Fruit fly (Drosophila melanogaster) whole organism, embryonic: ENCODE data around the gene CG5346.

Experiments
- Ada2b ChIP-seq: fragments of 200-800 bp; sonication (Bioruptor generic); IDR thresholded peaks from 2 replicates; pipeline ENCODE4 v1.3.6; 2022; ENCODE audit warnings: missing biosample characterization, missing genetic modification characterization
- Awh ChIP-seq: fragments of 200-800 bp; sonication (Bioruptor generic); IDR thresholded peaks from 2 replicates; pipeline ENCODE4, ENCODE4 v1.3.6; 2022; ENCODE audit warnings: missing biosample characterization, missing genetic modification characterization
- CG10274 ChIP-seq: fragments of 200-800 bp; sonication (Bioruptor generic); optimal IDR thresholded peaks from 3 replicates; lab custom pipeline; 2017; ENCODE audit warnings: missing biosample characterization, mild to moderate bottlenecking, missing genetic modification characterization
- CG12071 ChIP-seq: fragments of 200-800 bp; sonication (Bioruptor generic); optimal IDR thresholded peaks from 3 replicates; lab custom pipeline; 2018; ENCODE audit warnings: missing biosample characterization, mild to moderate bottlenecking, missing genetic modification characterization
- CG15269 ChIP-seq: fragments of 200-800 bp; sonication (Bioruptor generic); optimal IDR thresholded peaks from 2 replicates; lab custom pipeline; 2018; ENCODE audit warnings: missing biosample characterization, mild to moderate bottlenecking, missing genetic modification characterization, moderate library complexity
- CG15514 ChIP-seq: fragments of 200-800 bp; sonication (Bioruptor generic); optimal IDR thresholded peaks from 3 replicates; lab custom pipeline; 2017; ENCODE audit warnings: missing biosample characterization, missing genetic modification characterization, mild to moderate bottlenecking, moderate library complexity, missing genetic modification reagents
- CG16779 ChIP-seq: fragments of 200-800 bp; sonication (Bioruptor generic); IDR thresholded peaks from 2 replicates; pipeline ENCODE4 v1.3.6; 2022; ENCODE audit warnings: missing biosample characterization, missing genetic modification characterization
- CG16813 ChIP-seq: fragments of 200-800 bp; sonication (Bioruptor generic); IDR thresholded peaks from 3 replicates; pipeline ENCODE4 v1.3.6; 2022; ENCODE audit warnings: missing biosample characterization, missing genetic modification characterization; ENCODE audit not compliant: partially characterized antibody
- CG2199 ChIP-seq: fragments of 200-800 bp; sonication (Bioruptor generic); IDR thresholded peaks from 3 replicates; pipeline ENCODE4 v1.3.6; 2022; ENCODE audit warnings: missing biosample characterization, missing genetic modification characterization
- CG2678 ChIP-seq: fragments of 200-800 bp; sonication (Bioruptor generic); optimal IDR thresholded peaks from 3 replicates; lab custom pipeline; 2019; ENCODE audit warnings: missing biosample characterization, mild to moderate bottlenecking, missing genetic modification characterization, moderate library complexity
- CG30403 ChIP-seq: fragments of 200-800 bp; sonication (Bioruptor generic); optimal IDR thresholded peaks from 3 replicates; lab custom pipeline; 2016; ENCODE audit warnings: missing biosample characterization, missing genetic modification characterization
- CG32532 ChIP-seq: fragments of 200-800 bp; sonication (Bioruptor generic); IDR thresholded peaks from 2 replicates; pipeline ENCODE4 v1.3.6; 2022; ENCODE audit warnings: missing biosample characterization, missing genetic modification characterization
- CG33557 ChIP-seq: fragments of 200-800 bp; sonication (Bioruptor generic); optimal IDR thresholded peaks from 2 replicates; lab custom pipeline; 2019; ENCODE audit warnings: missing biosample characterization, mild to moderate bottlenecking, missing genetic modification characterization, moderate library complexity
- CG3726 ChIP-seq: fragments of 200-800 bp; sonication (Bioruptor generic); IDR thresholded peaks from 3 replicates; pipeline ENCODE4, ENCODE4 v1.3.6; 2022; ENCODE audit warnings: missing biosample characterization, missing genetic modification characterization
- CG4424 ChIP-seq: fragments of 200-800 bp; sonication (Bioruptor generic); optimal IDR thresholded peaks from 3 replicates; lab custom pipeline; 2016; ENCODE audit warnings: missing biosample characterization, missing genetic modification characterization
- CG6683 ChIP-seq: fragments of 200-800 bp; sonication (Bioruptor generic); optimal IDR thresholded peaks from 2 replicates; lab custom pipeline; 2017; ENCODE audit warnings: missing biosample characterization, mild to moderate bottlenecking, missing genetic modification characterization, missing genetic modification reagents
- CG7963 ChIP-seq: fragments of 200-800 bp; sonication (Bioruptor generic); IDR thresholded peaks from 3 replicates; pipeline ENCODE4 v1.3.6; 2022; ENCODE audit warnings: missing biosample characterization, missing genetic modification characterization; ENCODE audit not compliant: partially characterized antibody
- CG9797 ChIP-seq: fragments of 200-800 bp; sonication (Bioruptor generic); optimal IDR thresholded peaks from 3 replicates; lab custom pipeline; 2018; ENCODE audit warnings: missing biosample characterization, mild to moderate bottlenecking, missing genetic modification characterization
- D19B ChIP-seq: fragments of 200-800 bp; sonication (Bioruptor generic); optimal IDR thresholded peaks from 2 replicates; lab custom pipeline; 2017; ENCODE audit warnings: missing biosample characterization, mild to moderate bottlenecking, missing genetic modification characterization
- Dip2 ChIP-seq: fragments of 200-800 bp; sonication (Bioruptor generic); IDR thresholded peaks from 2 replicates; pipeline ENCODE4 v1.3.6; 2022; ENCODE audit warnings: missing biosample characterization, missing genetic modification characterization
- Dll ChIP-seq: fragments of 200-800 bp; sonication (Bioruptor generic); IDR thresholded peaks from 4 replicates; pipeline ENCODE4 v1.3.6; 2022; ENCODE audit warnings: missing biosample characterization, missing genetic modification characterization; ENCODE audit not compliant: partially characterized antibody
- Gug ChIP-seq: fragments of 200-800 bp; sonication (Bioruptor generic); IDR thresholded peaks from 4 replicates; pipeline ENCODE4 v1.3.6; 2022; ENCODE audit warnings: missing biosample characterization, missing genetic modification characterization
- Hand ChIP-seq: fragments of 200-800 bp; sonication (Bioruptor generic); optimal IDR thresholded peaks from 2 replicates; lab custom pipeline; 2017; ENCODE audit warnings: mild to moderate bottlenecking, missing biosample characterization, missing genetic modification reagents, missing genetic modification characterization
- MESR4 ChIP-seq: fragments of 200-800 bp; sonication (Bioruptor generic); optimal IDR thresholded peaks from 2 replicates; lab custom pipeline; 2018; ENCODE audit warnings: missing biosample characterization, mild to moderate bottlenecking, missing genetic modification characterization, moderate library complexity
- MTF-1 ChIP-seq: fragments of 200-800 bp; sonication (Bioruptor generic); optimal IDR thresholded peaks from 2 replicates; lab custom pipeline; 2018; ENCODE audit warnings: missing biosample characterization, mild to moderate bottlenecking, missing genetic modification characterization, borderline replicate concordance
- Nf-YA ChIP-seq: fragments of 200-800 bp; sonication (Bioruptor generic); IDR thresholded peaks from 2 replicates; pipeline ENCODE4 v1.3.6; 2022; ENCODE audit warnings: missing biosample characterization, missing genetic modification characterization
- Sry-δ ChIP-seq: fragments of 200-800 bp; sonication (Bioruptor generic); optimal IDR thresholded peaks from 2 replicates; lab custom pipeline; 2016; ENCODE audit warnings: missing biosample characterization, missing genetic modification characterization
- Stat92E ChIP-seq, 3 experiments: fragments of >200 bp in 2 of 3; fragments of 200-800 bp in 1 of 3; sonication (Bioruptor generic) in 1 of 3; optimal IDR thresholded peaks; 2 replicates each; lab custom pipeline; 2017 to 2019; ENCODE audit warnings: missing biosample characterization in 3 of 3, missing genetic modification characterization in 3 of 3, mild to moderate bottlenecking in 1 of 3, moderate library complexity in 1 of 3
- ap ChIP-seq: fragments of 200-800 bp; sonication (Bioruptor generic); IDR thresholded peaks from 2 replicates; pipeline ENCODE4 v1.3.6; 2022; ENCODE audit warnings: missing biosample characterization, missing genetic modification characterization
- ato ChIP-seq: fragments of 200-800 bp; sonication (Bioruptor generic); IDR thresholded peaks from 2 replicates; pipeline ENCODE4 v1.3.6; 2022; ENCODE audit warnings: missing biosample characterization, missing genetic modification characterization; ENCODE audit not compliant: partially characterized antibody
- bab2 ChIP-seq: fragments of 200-800 bp; sonication (Bioruptor generic); optimal IDR thresholded peaks from 2 replicates; lab custom pipeline; 2016; ENCODE audit warnings: missing biosample characterization, missing genetic modification characterization
- cad ChIP-seq: fragments of >200 bp; optimal IDR thresholded peaks from 2 replicates; lab custom pipeline; 2017; ENCODE audit warnings: missing biosample characterization, missing genetic modification characterization
- caup ChIP-seq: fragments of 200-800 bp; sonication (Bioruptor generic); optimal IDR thresholded peaks from 3 replicates; lab custom pipeline; 2017; ENCODE audit warnings: missing biosample characterization, mild to moderate bottlenecking, missing genetic modification characterization, moderate library complexity; ENCODE audit not compliant: severe bottlenecking
- cg ChIP-seq: fragments of 200-800 bp; sonication (Bioruptor generic); optimal IDR thresholded peaks from 3 replicates; lab custom pipeline; 2019; ENCODE audit warnings: missing biosample characterization, mild to moderate bottlenecking, missing genetic modification characterization, moderate library complexity
- corto ChIP-seq: fragments of 200-800 bp; sonication (Bioruptor generic); optimal IDR thresholded peaks from 2 replicates; lab custom pipeline; 2016; ENCODE audit warnings: missing biosample characterization, mild to moderate bottlenecking, missing genetic modification characterization, moderate library complexity
- croc ChIP-seq: fragments of 200-800 bp; sonication (Bioruptor generic); conservative IDR thresholded peaks from 3 replicates; pipeline ENCODE4 v1.3.6; 2022; ENCODE audit warnings: missing biosample characterization, missing genetic modification characterization
- dpn ChIP-seq, 2 experiments: fragments of 200-800 bp; sonication (Bioruptor generic); optimal IDR thresholded peaks; 3 replicates each; lab custom pipeline; 2016; ENCODE audit warnings: missing biosample characterization in 2 of 2, missing genetic modification characterization in 2 of 2
- gcm ChIP-seq: fragments of 200-800 bp; sonication (Bioruptor generic); optimal IDR thresholded peaks from 2 replicates; lab custom pipeline; 2019; ENCODE audit warnings: missing biosample characterization, mild to moderate bottlenecking, missing genetic modification characterization, moderate library complexity
- insv ChIP-seq, 2 experiments: fragments of 200-800 bp; sonication (Bioruptor generic); optimal IDR thresholded peaks; 3 replicates each; lab custom pipeline; 2016 to 2018; ENCODE audit warnings: missing biosample characterization in 2 of 2, missing genetic modification characterization in 2 of 2
- lbe ChIP-seq: fragments of 200-800 bp; sonication (Bioruptor generic); optimal IDR thresholded peaks from 2 replicates; lab custom pipeline; 2016; ENCODE audit warnings: missing biosample characterization, mild to moderate bottlenecking, missing genetic modification characterization
- maf-S ChIP-seq: fragments of 200-800 bp; sonication (Bioruptor generic); optimal IDR thresholded peaks from 2 replicates; lab custom pipeline; 2016; ENCODE audit warnings: missing biosample characterization, missing genetic modification characterization
- nmo ChIP-seq: fragments of 200-800 bp; sonication (Bioruptor generic); optimal IDR thresholded peaks from 2 replicates; lab custom pipeline; 2018; ENCODE audit warnings: missing biosample characterization, mild to moderate bottlenecking, missing genetic modification characterization, moderate library complexity
- pfk ChIP-seq: fragments of 200-800 bp; sonication (Bioruptor generic); optimal IDR thresholded peaks from 2 replicates; lab custom pipeline; 2018; ENCODE audit warnings: missing biosample characterization, mild to moderate bottlenecking, missing genetic modification characterization, moderate library complexity
- sisA ChIP-seq: fragments of 200-800 bp; sonication (Bioruptor generic); IDR thresholded peaks from 2 replicates; pipeline ENCODE4 v1.3.6; 2022; ENCODE audit warnings: missing biosample characterization, missing genetic modification characterization
- sna ChIP-seq: fragments of 200-800 bp; sonication (Bioruptor generic); IDR thresholded peaks from 2 replicates; pipeline ENCODE4 v1.3.6; 2022; ENCODE audit warnings: missing biosample characterization, missing genetic modification characterization; ENCODE audit not compliant: partially characterized antibody
- sqz ChIP-seq: fragments of 200-800 bp; sonication (Bioruptor generic); optimal IDR thresholded peaks from 3 replicates; lab custom pipeline; 2018; ENCODE audit warnings: missing biosample characterization, mild to moderate bottlenecking, missing genetic modification characterization
- tgo ChIP-seq: fragments of 200-800 bp; sonication (Bioruptor generic); IDR thresholded peaks from 3 replicates; pipeline ENCODE4 v1.3.6; 2022; ENCODE audit warnings: missing biosample characterization, missing genetic modification characterization
- tin ChIP-seq: fragments of 200-800 bp; sonication (Bioruptor generic); optimal IDR thresholded peaks from 3 replicates; lab custom pipeline; 2016; ENCODE audit warnings: missing biosample characterization, missing genetic modification characterization
- tup ChIP-seq: fragments of 200-800 bp; sonication (Bioruptor generic); optimal IDR thresholded peaks from 2 replicates; lab custom pipeline; 2016; ENCODE audit warnings: missing biosample characterization, mild to moderate bottlenecking, missing genetic modification characterization, moderate library complexity
- zen2 ChIP-seq: fragments of 200-800 bp; sonication (Bioruptor generic); IDR thresholded peaks from 3 replicates; pipeline ENCODE4 v1.3.6; 2022; ENCODE audit warnings: missing biosample characterization, missing genetic modification characterization; ENCODE audit not compliant: partially characterized antibody

The CG5346 gene

dm6 chr3R:22487037-22487492 lies 41.4 kb downstream of the CG5346 start, which contains the start of gene Pfdn5 (continued):
- TF ChIP-seq CG6683 (GFP tag; lab: Kevin White, UChicago) = no peak
- TF ChIP-seq CG15269 = no peak
- peak; percentile 86 for TF ChIP-seq Sry-δ (GFP tag; lab: Kevin White, UChicago)
- TF ChIP-seq caup (GFP tag; lab: Kevin White, UChicago) = no peak
- no peak for TF ChIP-seq bab2 (GFP tag; lab: Kevin White, UChicago)
- TF ChIP-seq tin (GFP tag; lab: Kevin White, UChicago) = no peak
- TF ChIP-seq CG7963 (GFP tag; lab: Robert Waterston, UW) = peak; percentile 89
- TF ChIP-seq Nf-YA (GFP tag; lab: Robert Waterston, UW) = no peak
- no peak for TF ChIP-seq CG33557
- TF ChIP-seq maf-S (GFP tag; lab: Kevin White, UChicago) = no peak
- TF ChIP-seq tup (GFP tag; lab: Kevin White, UChicago) = no peak
- TF ChIP-seq Hand (GFP tag; lab: Kevin White, UChicago) = no peak
- no peak for TF ChIP-seq CG2199 (GFP tag; lab: Robert Waterston, UW)
- no peak for TF ChIP-seq CG10274
- no peak for TF ChIP-seq CG12071 (GFP tag; lab: Kevin White, UChicago)
- TF ChIP-seq corto (GFP tag; lab: Kevin White, UChicago) = no peak
- TF ChIP-seq CG3726 (GFP tag; lab: Robert Waterston, UW) = no peak
- TF ChIP-seq Gug (GFP tag; lab: Robert Waterston, UW) = no peak
- no peak for TF ChIP-seq CG2678
- no peak for TF ChIP-seq gcm (GFP tag; lab: Kevin White, UChicago)
- TF ChIP-seq CG30403 = no peak
- TF ChIP-seq tgo (GFP tag; lab: Robert Waterston, UW) = no peak
- TF ChIP-seq ap (GFP tag; lab: Robert Waterston, UW) = no peak
- TF ChIP-seq sqz (GFP tag; lab: Kevin White, UChicago) = no peak
- TF ChIP-seq CG15514 (GFP tag; lab: Kevin White, UChicago) = peak; percentile 73
- no peak for TF ChIP-seq cg (GFP tag; lab: Kevin White, UChicago)
- no peak for TF ChIP-seq D19B (GFP tag; lab: Kevin White, UChicago)
- peak; percentile 38 for TF ChIP-seq CG9797 (GFP tag; lab: Kevin White, UChicago)
- TF ChIP-seq lbe (GFP tag; lab: Kevin White, UChicago) = no peak
- TF ChIP-seq MESR4 (GFP tag; lab: Kevin White, UChicago) = peak; percentile 98
- TF ChIP-seq CG4424 (GFP tag; lab: Kevin White, UChicago) = no peak
- TF ChIP-seq zen2 (GFP tag; lab: Robert Waterston, UW) = peak; percentile 70
- no peak for TF ChIP-seq MTF-1 (GFP tag; lab: Kevin White, UChicago)
- no peak for TF ChIP-seq Dip2
- TF ChIP-seq insv (GFP tag; optimal IDR thresholded peaks at IDR 0.05; lab: Kevin White, UChicago) = no peak
- TF ChIP-seq Stat92E (GFP tag; optimal IDR thresholded peaks at IDR 0.05; lab: Kevin White, UChicago) = no peak
- TF ChIP-seq Ada2b (GFP tag; lab: Robert Waterston, UW) = no peak
- TF ChIP-seq CG32532 (GFP tag; lab: Robert Waterston, UW) = no peak
- TF ChIP-seq sna (GFP tag; lab: Robert Waterston, UW) = peak; percentile 81
- TF ChIP-seq nmo = no peak
- peak; percentile 85 for TF ChIP-seq CG16813
- no peak for TF ChIP-seq pfk
- peak; percentile 80 for TF ChIP-seq Dll (GFP tag; lab: Robert Waterston, UW)
- TF ChIP-seq CG16779 = no peak
- TF ChIP-seq ato (GFP tag; lab: Robert Waterston, UW) = peak; percentile 91
- TF ChIP-seq Awh (GFP tag; lab: Robert Waterston, UW) = no peak
- TF ChIP-seq cad (GFP tag; lab: Kevin White, UChicago) = no peak
- TF ChIP-seq sisA (GFP tag; lab: Robert Waterston, UW) = no peak
- TF ChIP-seq dpn (GFP tag; optimal IDR thresholded peaks at IDR 0.05; lab: Kevin White, UChicago) = peak; percentile 13 to 18
- TF ChIP-seq croc (GFP tag; lab: Robert Waterston, UW) = no peak
